Worm (Caenorhabditis elegans) whole organism, mixed stage, embryonic: Measurements from ENCODE around the gene svop-1.

ENCODE experiments used
- lin-13 ChIP-seq: fragments of 150-350 bp; optimal IDR thresholded peaks from 2 replicates; lab custom pipeline; 2014; ENCODE audit warnings: missing biosample characterization, missing genetic modification characterization
- lsy-2 ChIP-seq: fragments of 150-350 bp; optimal IDR thresholded peaks from 2 replicates; lab custom pipeline; 2014; ENCODE audit warnings: missing biosample characterization, missing genetic modification characterization
- nhr-237 ChIP-seq: fragments of 150-350 bp; optimal IDR thresholded peaks from 2 replicates; lab custom pipeline; 2014; ENCODE audit warnings: missing biosample characterization, missing genetic modification characterization
- nhr-28 ChIP-seq: fragments of 150-350 bp; optimal IDR thresholded peaks from 2 replicates; lab custom pipeline; 2014; ENCODE audit warnings: missing biosample characterization, missing genetic modification characterization
- unc-62 ChIP-seq: fragments of 150-350 bp; optimal IDR thresholded peaks from 2 replicates; lab custom pipeline; 2014; ENCODE audit warnings: missing biosample characterization, missing genetic modification reagents, missing genetic modification characterization

ce11 chrIII:8933696-8934095 lies 48.4 kb upstream of the svop-1 start:
- TF ChIP-seq unc-62 (GFP tag; lab: Kevin White, UChicago) (no peak), nhr-237 (tag; lab: Kevin White, UChicago) (no peak), nhr-28 (tag; lab: Kevin White, UChicago) (no peak), lsy-2 (tag; lab: Kevin White, UChicago) (no peak), lin-13 (tag; lab: Kevin White, UChicago) (no peak)
